Fruit fly (Drosophila melanogaster): Measurements from ENCODE around the gene Or22a.

The Or22a gene

DNA sequence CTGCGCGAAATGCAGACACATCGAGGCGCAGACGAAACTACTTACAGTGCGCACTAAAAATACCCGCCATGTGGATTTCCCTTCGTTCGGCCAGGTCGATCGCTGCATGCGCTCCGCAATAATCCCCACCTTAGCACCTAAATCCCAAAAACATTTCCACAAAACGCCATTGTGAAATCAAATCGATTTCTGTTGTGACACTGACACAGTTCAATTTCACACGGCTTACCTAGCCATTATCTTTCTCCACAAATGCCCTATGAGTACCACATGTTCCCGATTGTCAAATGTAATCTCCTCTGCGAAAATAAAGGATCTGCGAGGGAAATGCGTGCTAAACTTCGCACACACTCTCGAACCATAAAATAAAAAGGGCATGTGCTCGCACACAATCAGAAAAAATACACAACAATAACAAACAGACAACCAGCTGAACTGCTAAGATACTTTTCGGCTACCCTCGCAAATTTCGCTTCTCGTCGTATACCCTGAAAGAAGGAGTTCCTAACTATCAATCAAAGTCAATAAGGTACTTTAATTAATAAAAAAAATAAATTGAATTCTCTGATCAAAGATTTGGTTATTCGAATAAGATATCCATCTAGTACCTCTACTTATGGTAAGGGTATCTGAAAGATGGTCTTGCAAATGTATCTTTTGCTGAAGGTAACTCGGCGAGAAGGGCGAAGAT is 34.2 kb upstream of the Or22a start (continued):
- TF ChIP-seq CG10543 (GFP tag; optimal IDR thresholded peaks at IDR 0.05) (no peak), CG8765 (GFP tag; IDR thresholded peaks at IDR 0.05) (peak; percentile 40; the same call in 1 of the 2 replicates), ken (GFP tag; IDR thresholded peaks at IDR 0.05) (no peak), exex (tag; optimal IDR thresholded peaks at IDR 0.05) (no peak), insv (GFP tag; optimal IDR thresholded peaks at IDR 0.05) (no peak), p53 (GFP tag; optimal IDR thresholded peaks at IDR 0.05) (no peak), fru (optimal IDR thresholded peaks at IDR 0.05) (no peak), CG17361 (GFP tag; IDR thresholded peaks at IDR 0.05) (0 out of 3 replicates have a peak, but pooled peaks have one; percentile 26), CG6272 (GFP tag; IDR thresholded peaks at IDR 0.05) (no peak), CG10274 (GFP tag; optimal IDR thresholded peaks at IDR 0.05) (peak; percentile 97), ttk (GFP tag; IDR thresholded peaks at IDR 0.05) (peak; percentile 28; the same call in 1 of the 2 replicates), CG14860 (GFP tag; IDR thresholded peaks at IDR 0.05; ENCODE audit: partially characterized antibody) (no peak), MESR4 (GFP tag; optimal IDR thresholded peaks at IDR 0.05) (no peak), Lhr (GFP tag; optimal IDR thresholded peaks at IDR 0.05) (no peak), B-H1 (GFP tag; IDR thresholded peaks at IDR 0.05) (peak; percentile 25; the same call in 1 of the 3 replicates), bsh (GFP tag; optimal IDR thresholded peaks at IDR 0.05) (peak in 1 of 2 experiments; percentile 29), Hand (GFP tag; optimal IDR thresholded peaks at IDR 0.05) (no peak), CG14965 (GFP tag; optimal IDR thresholded peaks at IDR 0.05; ENCODE audit: borderline replicate concordance) (no peak), CG4404 (GFP tag; IDR thresholded peaks at IDR 0.05) (peak; percentile 36), dpn (GFP tag; optimal IDR thresholded peaks at IDR 0.05) (no peak), TFAM (GFP tag; optimal IDR thresholded peaks at IDR 0.05) (no peak), ftz-f1 (GFP tag; optimal IDR thresholded peaks at IDR 0.05) (no peak), CG9215 (GFP tag; IDR thresholded peaks at IDR 0.05) (peak; percentile 10; the same call in 1 of the 2 replicates), lola (GFP tag; optimal IDR thresholded peaks at IDR 0.05) (no peak), croc (GFP tag; conservative IDR thresholded peaks at IDR 0.05) (no peak), Atf3 (GFP tag; optimal IDR thresholded peaks at IDR 0.05) (no peak), CG4730 (GFP tag; IDR thresholded peaks at IDR 0.05) (no peak), CG3995 (GFP tag; optimal IDR thresholded peaks at IDR 0.05) (no peak), Ravus (GFP tag; IDR thresholded peaks at IDR 0.05) (no peak), CG4707 (GFP tag; optimal IDR thresholded peaks at IDR 0.05) (no peak), Blimp-1 (GFP tag; optimal IDR thresholded peaks at IDR 0.05) (no peak), NFAT (GFP tag; IDR thresholded peaks at IDR 0.05) (no peak), cad (GFP tag; optimal IDR thresholded peaks at IDR 0.05) (peak; percentile 18), D (optimal IDR thresholded peaks at IDR 0.05) (no peak), D (GFP tag; optimal IDR thresholded peaks at IDR 0.05) (no peak), CG1603 (tag; optimal IDR thresholded peaks at IDR 0.05) (peak; percentile 29), lilli (GFP tag; optimal IDR thresholded peaks at IDR 0.05) (no peak), CG17912 (GFP tag; optimal IDR thresholded peaks at IDR 0.05) (no peak), maf-S (GFP tag; optimal IDR thresholded peaks at IDR 0.05) (no peak), Bgb (GFP tag; IDR thresholded peaks at IDR 0.05; ENCODE audit: partially characterized antibody) (no peak), CG14710 (tag; optimal IDR thresholded peaks at IDR 0.05) (no peak), Hr51 (GFP tag; optimal IDR thresholded peaks at IDR 0.05) (no peak), CG12104 (GFP tag; optimal IDR thresholded peaks at IDR 0.05) (no peak), CG30020 (tag; optimal IDR thresholded peaks at IDR 0.05) (no peak), kah (GFP tag; optimal IDR thresholded peaks at IDR 0.05) (no peak), shn (GFP tag; optimal IDR thresholded peaks at IDR 0.05) (no peak), Pdp1 (GFP tag; optimal IDR thresholded peaks at IDR 0.05) (peak in 1 of 2 experiments; percentile 12), CG15514 (GFP tag; optimal IDR thresholded peaks at IDR 0.05) (no peak), CG11398 (GFP tag; optimal IDR thresholded peaks at IDR 0.05) (no peak), CG3847 (GFP tag; IDR thresholded peaks at IDR 0.05) (no peak)
